Worm (Caenorhabditis elegans): ENCODE results near the gene cest-2.1.
"Not testable (repeated sequence)": the region's sequence is repeated elsewhere in the genome, so short reads cannot be mapped to it uniquely, and the experiment has no call there.

Gene cest-2.1

DNA sequence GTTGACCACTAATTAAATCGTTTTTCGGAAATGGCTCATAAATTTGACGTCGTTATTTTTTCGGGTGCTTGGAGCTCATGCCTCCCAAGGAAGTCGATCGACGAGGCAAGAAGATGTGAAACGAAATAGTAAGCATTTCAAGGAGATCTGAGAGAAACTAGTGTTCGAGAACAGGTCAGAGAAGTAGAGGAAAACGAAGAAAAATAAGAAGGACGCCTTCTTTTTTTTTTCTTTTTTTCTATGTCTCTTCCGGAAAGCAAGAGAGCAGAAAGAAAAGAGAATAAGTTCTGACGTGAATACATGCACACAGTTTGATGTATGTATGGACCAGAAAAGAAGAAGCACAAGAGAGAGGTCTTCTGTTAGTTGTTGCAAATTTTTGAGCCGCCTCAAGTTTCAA is 27.6 kb downstream of the cest-2.1 start:
- TF ChIP-seq T22C8.4 (GFP tag; IDR thresholded peaks at IDR 0.05) (no peak), ztf-29 (GFP tag; IDR thresholded peaks at IDR 0.05) (no peak), ztf-23 (GFP tag; IDR thresholded peaks at IDR 0.05) (no peak), klf-2 (GFP tag; conservative IDR thresholded peaks at IDR 0.05) (no peak), tab-1 (GFP tag; IDR thresholded peaks at IDR 0.05) (no peak), med-1 (GFP tag; optimal IDR thresholded peaks at IDR 0.05; ENCODE audit: insufficient read depth) (no peak), flt-1 (GFP tag; IDR thresholded peaks at IDR 0.05) (no peak), cog-1 (tag; optimal IDR thresholded peaks at IDR 0.05) (no peak), ref-1 (GFP tag; conservative IDR thresholded peaks at IDR 0.05) (no peak)

DNA sequence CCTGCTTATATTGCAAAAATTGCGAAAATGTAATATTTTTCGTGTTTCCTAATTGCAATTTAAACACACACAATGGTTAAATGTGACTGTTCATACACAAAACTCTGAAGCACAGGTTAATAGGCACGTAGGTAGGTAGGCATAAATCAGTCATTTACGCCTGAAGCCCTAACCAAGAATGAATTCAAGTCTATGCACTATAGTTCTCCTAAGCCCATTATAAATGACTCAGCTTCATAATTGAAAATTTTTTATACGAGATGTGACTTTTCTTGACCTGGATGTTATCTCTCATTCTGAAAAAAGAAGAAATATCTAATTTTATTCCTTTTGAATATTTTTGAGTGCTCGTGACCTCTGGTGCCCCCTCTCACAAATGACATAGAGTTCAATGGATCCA is 29.4 kb downstream of the cest-2.1 start:
- TF ChIP-seq ztf-29 (GFP tag; IDR thresholded peaks at IDR 0.05): no peak
- no peak for TF ChIP-seq med-1 (GFP tag; optimal IDR thresholded peaks at IDR 0.05; ENCODE audit: insufficient read depth)
- TF ChIP-seq klf-2 (GFP tag; conservative IDR thresholded peaks at IDR 0.05): no peak
- no peak for TF ChIP-seq cog-1 (tag; optimal IDR thresholded peaks at IDR 0.05)
- no peak for TF ChIP-seq T22C8.4 (GFP tag; IDR thresholded peaks at IDR 0.05)
- TF ChIP-seq ztf-23 (GFP tag; IDR thresholded peaks at IDR 0.05): no peak
- no peak for TF ChIP-seq tab-1 (GFP tag; IDR thresholded peaks at IDR 0.05)
- TF ChIP-seq flt-1 (GFP tag; IDR thresholded peaks at IDR 0.05): no peak
- no peak for TF ChIP-seq ref-1 (GFP tag; conservative IDR thresholded peaks at IDR 0.05)

DNA sequence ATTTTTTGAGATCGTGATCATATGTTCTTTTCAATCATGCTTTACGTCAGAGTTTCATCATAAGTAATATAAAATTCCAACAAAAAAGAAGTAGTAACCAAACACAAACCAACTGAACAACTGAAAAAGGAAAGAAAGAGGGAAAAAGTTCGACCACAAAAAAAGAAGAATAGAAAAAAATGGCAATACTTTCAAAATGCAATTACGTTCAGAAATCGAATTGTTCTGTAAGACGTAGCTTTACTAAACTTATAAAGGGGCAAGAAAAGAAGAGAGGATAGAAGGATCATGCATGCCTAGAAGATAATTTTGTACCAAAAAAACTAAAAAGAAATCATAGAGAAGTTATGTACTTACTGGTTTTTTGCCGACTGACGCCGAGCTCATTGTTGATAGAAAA is 30.5 kb downstream of the cest-2.1 start:
- TF ChIP-seq ref-1 (GFP tag; conservative IDR thresholded peaks at IDR 0.05) (no peak), cog-1 (tag; optimal IDR thresholded peaks at IDR 0.05) (no peak), ztf-29 (GFP tag; IDR thresholded peaks at IDR 0.05) (no peak)

DNA sequence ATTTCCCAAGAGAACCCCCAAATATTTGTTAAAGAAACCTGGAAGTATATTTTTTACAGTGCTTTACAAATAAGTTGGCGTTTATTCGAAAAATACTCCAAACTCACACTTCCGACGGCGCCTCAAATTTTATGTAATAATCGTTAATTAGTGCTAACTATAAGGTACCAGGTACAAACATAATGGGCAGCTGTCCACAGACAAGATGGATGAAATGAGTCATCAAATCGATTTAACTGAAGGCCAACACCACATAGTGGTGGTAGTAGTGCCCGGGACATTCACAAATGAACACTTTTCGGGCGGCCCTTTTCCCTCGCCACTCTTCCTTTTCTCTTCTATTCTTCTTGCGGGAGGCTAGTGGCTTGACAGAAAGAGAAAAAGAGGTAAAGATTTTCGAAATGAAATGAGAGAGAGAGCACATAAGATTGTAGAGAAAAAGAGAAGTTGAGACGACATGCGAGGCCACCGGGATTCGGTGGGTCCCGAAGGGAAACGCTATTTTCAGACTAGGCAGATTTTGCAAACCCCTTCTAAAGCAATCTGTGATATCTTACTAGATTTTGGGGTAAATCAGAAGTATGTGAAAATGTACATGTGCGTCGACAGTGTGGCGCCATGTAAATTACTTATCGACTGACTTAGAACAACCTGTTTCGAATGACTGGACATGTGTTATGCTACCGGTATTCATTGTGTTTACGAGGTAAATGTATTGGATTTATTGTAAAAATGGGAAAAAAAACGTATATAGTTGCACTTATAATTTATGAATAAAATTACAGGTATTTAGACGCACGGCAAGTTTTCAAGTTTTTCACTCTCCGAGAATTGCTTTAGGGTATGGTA is 31.8 kb downstream of the cest-2.1 start:
- TF ChIP-seq ref-1 (GFP tag; conservative IDR thresholded peaks at IDR 0.05) (no peak), cog-1 (tag; optimal IDR thresholded peaks at IDR 0.05) (peak; percentile 4)

DNA sequence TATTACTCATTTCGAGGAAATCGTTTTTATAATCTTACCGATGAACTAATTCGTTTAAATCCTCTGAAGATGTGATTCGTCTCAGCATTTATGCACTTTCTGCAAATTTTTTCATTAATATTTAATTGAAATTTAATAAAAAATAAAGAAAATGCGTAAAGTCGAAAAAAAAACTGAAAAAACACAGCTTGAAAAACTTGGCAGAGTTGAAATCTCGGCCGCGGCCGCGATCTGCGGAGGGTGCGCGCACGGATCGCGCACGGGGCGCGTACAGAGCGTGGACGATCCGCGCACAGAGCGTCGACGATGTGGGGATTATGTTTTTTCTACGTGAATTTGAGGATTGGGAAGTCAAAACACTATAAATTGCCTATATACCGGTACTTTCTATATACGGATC is 33.5 kb downstream of the cest-2.1 start, which contains the start of gene AH10.4:
Gene AH10.4, minus strand, starts transcription at position 101 of the 400 bp plus-strand sequence.
- not testable (repeated sequence) for TF ChIP-seq ztf-29 (GFP tag; IDR thresholded peaks at IDR 0.05); tab-1 (GFP tag; IDR thresholded peaks at IDR 0.05); ref-1 (GFP tag; conservative IDR thresholded peaks at IDR 0.05)

DNA sequence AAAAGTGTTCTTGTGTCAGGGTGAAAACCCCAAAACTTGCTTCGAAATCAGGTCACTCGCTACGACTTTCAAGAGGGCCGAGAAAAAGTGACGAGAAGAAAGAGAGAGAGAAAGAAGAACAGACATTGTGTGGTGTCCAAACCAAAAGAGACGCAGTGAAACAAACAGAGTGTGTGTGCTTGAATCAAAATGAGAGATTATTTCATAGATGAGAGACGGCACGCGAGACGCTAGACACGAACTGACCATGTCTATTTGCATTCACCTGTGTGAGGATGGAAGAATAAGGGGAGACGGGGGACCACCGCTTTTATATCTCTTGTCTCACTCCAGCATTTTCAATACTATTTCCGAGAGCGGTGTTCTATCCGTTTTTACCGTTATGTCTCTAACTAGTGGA is 35.1 kb downstream of the cest-2.1 start:
- TF ChIP-seq ref-1 (GFP tag; conservative IDR thresholded peaks at IDR 0.05) (no peak), cog-1 (tag; optimal IDR thresholded peaks at IDR 0.05) (peak; percentile 40), ztf-23 (GFP tag; IDR thresholded peaks at IDR 0.05) (no peak), flt-1 (GFP tag; IDR thresholded peaks at IDR 0.05) (0 out of 2 replicates have a peak, but pooled peaks have one; percentile 6), T22C8.4 (GFP tag; IDR thresholded peaks at IDR 0.05) (no peak), tab-1 (GFP tag; IDR thresholded peaks at IDR 0.05) (no peak), ztf-29 (GFP tag; IDR thresholded peaks at IDR 0.05) (no peak)

DNA sequence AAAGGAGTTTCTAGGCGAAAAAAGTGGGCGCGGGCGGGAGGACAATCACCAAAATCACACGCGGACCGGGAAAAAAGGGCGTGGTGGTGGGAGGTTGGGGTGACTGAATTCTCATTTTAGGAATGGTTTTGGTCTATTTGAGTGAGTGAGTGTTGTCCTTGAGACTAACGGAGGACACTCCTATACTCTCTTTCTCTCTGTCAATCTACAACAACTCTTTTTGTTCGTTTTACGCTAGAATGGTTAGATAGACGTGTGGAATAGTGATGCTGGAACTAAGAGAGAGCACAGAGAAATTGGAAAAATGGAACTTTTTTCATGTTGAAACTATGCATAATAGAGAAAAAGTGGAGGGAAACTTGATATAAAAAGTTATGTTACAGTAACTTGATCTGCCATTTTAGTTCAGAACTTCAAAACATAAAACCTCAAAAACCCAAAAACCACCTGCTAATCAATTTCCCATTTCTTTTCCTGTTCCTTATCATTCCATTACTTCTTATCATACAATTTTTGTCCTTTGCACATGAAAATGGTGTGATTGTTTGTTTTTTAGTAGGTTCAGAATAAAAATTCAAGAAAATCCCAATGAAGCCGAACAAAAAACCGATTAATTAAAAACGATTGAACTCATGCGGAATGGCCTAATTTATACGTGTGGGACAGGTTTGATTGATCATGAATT is 36.4 kb downstream of the cest-2.1 start:
- TF ChIP-seq ztf-29 (GFP tag; IDR thresholded peaks at IDR 0.05): no peak
- no peak for TF ChIP-seq med-1 (GFP tag; optimal IDR thresholded peaks at IDR 0.05; ENCODE audit: insufficient read depth)
- no peak for TF ChIP-seq flt-1 (GFP tag; IDR thresholded peaks at IDR 0.05)
- no peak for TF ChIP-seq T22C8.4 (GFP tag; IDR thresholded peaks at IDR 0.05)
- TF ChIP-seq cog-1 (tag; optimal IDR thresholded peaks at IDR 0.05): no peak
- no peak for TF ChIP-seq tab-1 (GFP tag; IDR thresholded peaks at IDR 0.05)
- TF ChIP-seq ref-1 (GFP tag; conservative IDR thresholded peaks at IDR 0.05): no peak
- no peak for TF ChIP-seq klf-2 (GFP tag; conservative IDR thresholded peaks at IDR 0.05)
- TF ChIP-seq ztf-23 (GFP tag; IDR thresholded peaks at IDR 0.05): no peak

DNA sequence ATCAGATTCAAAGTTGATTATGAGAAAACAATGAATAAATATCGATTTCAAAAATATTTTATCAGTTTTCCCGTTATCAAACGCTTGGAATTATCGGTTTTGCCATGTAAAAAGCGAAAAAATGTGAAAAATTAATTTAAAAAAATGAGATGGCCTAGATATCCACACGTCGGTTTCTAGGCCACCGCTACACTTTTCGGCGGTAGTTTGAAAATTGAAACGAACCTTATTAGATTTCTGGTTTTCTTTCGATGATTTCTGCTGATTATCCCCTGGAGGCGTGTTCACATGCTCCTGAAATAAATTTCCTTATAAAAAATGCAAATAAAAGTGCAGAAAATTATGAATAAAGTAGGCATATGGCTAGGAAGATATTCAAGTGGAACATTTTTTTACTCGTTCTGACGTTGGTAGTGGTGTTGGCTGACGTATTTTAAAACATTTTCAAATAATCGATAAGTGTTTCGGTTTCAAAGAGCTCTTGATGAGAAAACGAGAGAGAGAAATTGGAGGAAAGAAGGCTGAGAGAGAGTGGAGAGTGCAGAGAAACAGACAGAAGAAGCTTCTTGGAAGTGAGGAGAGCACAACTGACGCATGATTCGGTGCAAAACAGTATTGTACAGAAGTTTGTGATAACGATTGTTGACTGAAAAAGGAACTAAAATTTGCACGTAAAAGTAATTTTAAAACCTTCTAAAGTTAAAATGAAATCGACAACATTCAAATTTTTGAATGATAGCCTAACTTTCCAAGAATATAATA is 38.1 kb downstream of the cest-2.1 start:
- TF ChIP-seq ztf-29 (GFP tag; IDR thresholded peaks at IDR 0.05): no peak
- TF ChIP-seq flt-1 (GFP tag; IDR thresholded peaks at IDR 0.05): no peak
- no peak for TF ChIP-seq T22C8.4 (GFP tag; IDR thresholded peaks at IDR 0.05)
- no peak for TF ChIP-seq tab-1 (GFP tag; IDR thresholded peaks at IDR 0.05)
- no peak for TF ChIP-seq med-1 (GFP tag; optimal IDR thresholded peaks at IDR 0.05; ENCODE audit: insufficient read depth)

DNA sequence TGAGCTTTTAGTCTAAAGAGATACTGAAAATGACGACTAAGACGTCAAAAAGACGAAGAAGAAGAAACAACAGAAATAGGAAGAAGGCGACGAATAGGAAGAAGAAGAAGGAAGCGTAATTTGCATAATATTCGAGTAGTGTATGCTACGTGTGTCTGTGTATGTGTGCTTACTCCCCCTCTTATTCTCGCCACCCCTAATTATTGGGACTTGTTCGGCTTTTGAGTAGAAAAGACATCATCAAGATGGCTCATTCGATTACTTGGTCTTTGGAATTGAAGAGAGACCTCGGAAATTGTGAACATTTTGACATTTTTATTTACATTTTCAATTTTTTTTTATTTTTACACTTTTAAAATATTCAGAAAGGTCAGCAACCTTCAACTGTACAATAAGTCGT is 41.1 kb downstream of the cest-2.1 start:
- TF ChIP-seq ref-1 (GFP tag; conservative IDR thresholded peaks at IDR 0.05): no peak
- TF ChIP-seq T22C8.4 (GFP tag; IDR thresholded peaks at IDR 0.05): no peak
- TF ChIP-seq klf-2 (GFP tag; conservative IDR thresholded peaks at IDR 0.05): no peak
- TF ChIP-seq tab-1 (GFP tag; IDR thresholded peaks at IDR 0.05): no peak
- no peak for TF ChIP-seq ztf-23 (GFP tag; IDR thresholded peaks at IDR 0.05)
- no peak for TF ChIP-seq flt-1 (GFP tag; IDR thresholded peaks at IDR 0.05)
- no peak for TF ChIP-seq cog-1 (tag; optimal IDR thresholded peaks at IDR 0.05)
- TF ChIP-seq med-1 (GFP tag; optimal IDR thresholded peaks at IDR 0.05; ENCODE audit: insufficient read depth): no peak
- TF ChIP-seq ztf-29 (GFP tag; IDR thresholded peaks at IDR 0.05): no peak

All from whole organism, midembryonic.